Fruit fly (Drosophila melanogaster): ENCODE results near the gene eIF4E1.

The eIF4E1 gene

dm6 chr3L:9410030-9410589 is 7.8 kb upstream of the eIF4E1 start (continued):
- TF ChIP-seq CG15073 (GFP tag; optimal IDR thresholded peaks at IDR 0.05) (no peak), pros (GFP tag; optimal IDR thresholded peaks at IDR 0.05) (peak; percentile 82), YL-1 (GFP tag; optimal IDR thresholded peaks at IDR 0.05) (no peak), tna (GFP tag; IDR thresholded peaks at IDR 0.05; ENCODE audit: partially characterized antibody) (no peak), Dip2 (GFP tag; IDR thresholded peaks at IDR 0.05) (no peak), cg (GFP tag; optimal IDR thresholded peaks at IDR 0.05) (peak; percentile 94), CG6175 (GFP tag; IDR thresholded peaks at IDR 0.05) (no peak), CG16779 (GFP tag; IDR thresholded peaks at IDR 0.05) (0 out of 2 replicates have a peak, but pooled peaks have one; percentile 22), CG9817 (tag; optimal IDR thresholded peaks at IDR 0.05) (no peak), hb (GFP tag; IDR thresholded peaks at IDR 0.05; ENCODE audit: partially characterized antibody) (no peak), crol (GFP tag; IDR thresholded peaks at IDR 0.05) (peak; percentile 64), bcd (GFP tag; optimal IDR thresholded peaks at IDR 0.05) (no peak), Dll (GFP tag; IDR thresholded peaks at IDR 0.05; ENCODE audit: partially characterized antibody) (no peak), Scr (GFP tag; IDR thresholded peaks at IDR 0.05; ENCODE audit: partially characterized antibody) (no peak), pzg (GFP tag; optimal IDR thresholded peaks at IDR 0.05) (no peak), B-H2 (GFP tag; optimal IDR thresholded peaks at IDR 0.05) (no peak), CG7357 (GFP tag; IDR thresholded peaks at IDR 0.05) (no peak), MESR4 (GFP tag; optimal IDR thresholded peaks at IDR 0.05) (peak; percentile 26), Chrac-16 (GFP tag; optimal IDR thresholded peaks at IDR 0.05) (no peak), rib (GFP tag; IDR thresholded peaks at IDR 0.05) (no peak), ems (GFP tag; optimal IDR thresholded peaks at IDR 0.05) (no peak), CG17829 (tag; optimal IDR thresholded peaks at IDR 0.05) (no peak), aop (GFP tag; IDR thresholded peaks at IDR 0.05) (no peak), jigr1 (GFP tag; IDR thresholded peaks at IDR 0.05) (no peak), crp (GFP tag; optimal IDR thresholded peaks at IDR 0.05) (no peak), nerfin-1 (tag; optimal IDR thresholded peaks at IDR 0.05) (peak; percentile 24), Atf6 (GFP tag; IDR thresholded peaks at IDR 0.05) (no peak), salm (tag; optimal IDR thresholded peaks at IDR 0.05) (no peak), bbx (GFP tag; IDR thresholded peaks at IDR 0.05; ENCODE audit: partially characterized antibody) (0 out of 2 replicates have a peak, but pooled peaks have one; percentile 5), Nf-YC (tag; optimal IDR thresholded peaks at IDR 0.05) (no peak), fd96Cb (tag; optimal IDR thresholded peaks at IDR 0.05) (no peak), CG7786 (GFP tag; optimal IDR thresholded peaks at IDR 0.05) (no peak)

dm6 chr3L:9404497-9404896 is 2.2 kb upstream of the eIF4E1 start, which contains the start of gene Cpr67B:
TSS of gene Cpr67B (plus strand) at chr3L:9404797.
- no peak for TF ChIP-seq ranshi (GFP tag; IDR thresholded peaks at IDR 0.05)
- TF ChIP-seq chinmo (GFP tag; IDR thresholded peaks at IDR 0.05; ENCODE audit: partially characterized antibody), result 0 out of 4 replicates have a peak, but pooled peaks have one; percentile 15
- no peak for TF ChIP-seq CG30431 (GFP tag; optimal IDR thresholded peaks at IDR 0.05)
- no peak for TF ChIP-seq CG4730 (GFP tag; IDR thresholded peaks at IDR 0.05)
- TF ChIP-seq H15 (GFP tag; IDR thresholded peaks at IDR 0.05), result no peak
- TF ChIP-seq Adf1 (GFP tag; IDR thresholded peaks at IDR 0.05), result no peak
- no peak for TF ChIP-seq br (optimal IDR thresholded peaks at IDR 0.05)
- TF ChIP-seq lov (optimal IDR thresholded peaks at IDR 0.05), result no peak
- TF ChIP-seq lov (GFP tag; IDR thresholded peaks at IDR 0.05), result no peak
- TF ChIP-seq CG13894 (tag; optimal IDR thresholded peaks at IDR 0.05), result peak; percentile 43
- no peak for TF ChIP-seq CG15269 (tag; optimal IDR thresholded peaks at IDR 0.05)
- TF ChIP-seq CG9609 (GFP tag; optimal IDR thresholded peaks at IDR 0.05), result no peak
